Fruit fly (Drosophila melanogaster) whole organism, embryonic: ENCODE measurements around the gene zuc.

Experiments
- Atf-2 ChIP-seq: fragments of 200-800 bp; sonication (Bioruptor generic); optimal IDR thresholded peaks from 2 replicates; lab custom pipeline; 2016; ENCODE audit warnings: missing biosample characterization, missing genetic modification characterization
- B-H2 ChIP-seq: fragments of 200-800 bp; sonication (Bioruptor generic); optimal IDR thresholded peaks from 2 replicates; lab custom pipeline; 2018; ENCODE audit warnings: missing biosample characterization, mild to moderate bottlenecking, missing genetic modification characterization
- C15 ChIP-seq: fragments of 200-800 bp; sonication (Bioruptor generic); IDR thresholded peaks from 3 replicates; pipeline ENCODE4 v1.3.6; 2022; ENCODE audit warnings: missing biosample characterization, missing genetic modification characterization
- CG10959 ChIP-seq: fragments of 200-800 bp; sonication (Bioruptor generic); IDR thresholded peaks from 2 replicates; pipeline ENCODE4 v1.3.6; 2022; ENCODE audit warnings: missing biosample characterization, missing genetic modification characterization
- CG11085 ChIP-seq: fragments of 200-800 bp; sonication (Bioruptor generic); IDR thresholded peaks from 2 replicates; pipeline ENCODE4 v1.3.6; 2022; ENCODE audit warnings: missing biosample characterization, missing genetic modification characterization
- CG12299 ChIP-seq: fragments of 200-800 bp; sonication (Bioruptor generic); optimal IDR thresholded peaks from 2 replicates; lab custom pipeline; 2018; ENCODE audit warnings: missing biosample characterization, mild to moderate bottlenecking, missing genetic modification characterization
- CG1233 ChIP-seq: fragments of 200-800 bp; sonication (Bioruptor generic); optimal IDR thresholded peaks from 4 replicates; lab custom pipeline; 2018; ENCODE audit warnings: missing biosample characterization, mild to moderate bottlenecking, missing genetic modification characterization
- CG13775 ChIP-seq: fragments of 200-800 bp; sonication (Bioruptor generic); optimal IDR thresholded peaks from 3 replicates; lab custom pipeline; 2017; ENCODE audit warnings: missing biosample characterization, mild to moderate bottlenecking, missing genetic modification characterization
- CG14050 ChIP-seq: fragments of 200-800 bp; sonication (Bioruptor generic); IDR thresholded peaks from 3 replicates; pipeline ENCODE4 v1.3.6; 2022; ENCODE audit warnings: missing biosample characterization, missing genetic modification characterization
- CG15514 ChIP-seq: fragments of 200-800 bp; sonication (Bioruptor generic); optimal IDR thresholded peaks from 3 replicates; lab custom pipeline; 2017; ENCODE audit warnings: missing biosample characterization, missing genetic modification characterization, mild to moderate bottlenecking, moderate library complexity, missing genetic modification reagents
- CG16779 ChIP-seq: fragments of 200-800 bp; sonication (Bioruptor generic); IDR thresholded peaks from 2 replicates; pipeline ENCODE4 v1.3.6; 2022; ENCODE audit warnings: missing biosample characterization, missing genetic modification characterization
- CG17359 ChIP-seq: fragments of 200-800 bp; sonication (Bioruptor generic); optimal IDR thresholded peaks from 3 replicates; lab custom pipeline; 2018; ENCODE audit warnings: missing biosample characterization, mild to moderate bottlenecking, missing genetic modification characterization, moderate library complexity
- CG17361 ChIP-seq: fragments of 200-800 bp; sonication (Bioruptor generic); IDR thresholded peaks from 3 replicates; pipeline ENCODE4 v1.3.6; 2022; ENCODE audit warnings: missing biosample characterization, missing genetic modification characterization
- CG2712 ChIP-seq: fragments of 200-800 bp; optimal IDR thresholded peaks from 3 replicates; lab custom pipeline; 2019; ENCODE audit warnings: missing biosample characterization, mild to moderate bottlenecking, missing genetic modification characterization, moderate library complexity
- CG31224 ChIP-seq: fragments of 200-800 bp; sonication (Bioruptor generic); IDR thresholded peaks from 2 replicates; pipeline ENCODE4 v1.3.6; 2022; ENCODE audit warnings: missing biosample characterization, missing genetic modification characterization
- CG3281 ChIP-seq: fragments of 200-800 bp; sonication (Bioruptor generic); optimal IDR thresholded peaks from 3 replicates; lab custom pipeline; 2017; ENCODE audit warnings: missing biosample characterization, mild to moderate bottlenecking, missing genetic modification characterization
- CG3726 ChIP-seq: fragments of 200-800 bp; sonication (Bioruptor generic); IDR thresholded peaks from 3 replicates; pipeline ENCODE4, ENCODE4 v1.3.6; 2022; ENCODE audit warnings: missing biosample characterization, missing genetic modification characterization
- CG4360 ChIP-seq: fragments of 200-800 bp; sonication (Bioruptor generic); IDR thresholded peaks from 2 replicates; pipeline ENCODE4 v1.3.6; 2022; ENCODE audit warnings: missing biosample characterization, missing genetic modification characterization
- CG43689 ChIP-seq: fragments of 200-800 bp; sonication (Bioruptor generic); IDR thresholded peaks from 2 replicates; pipeline ENCODE4 v1.3.6; 2022; ENCODE audit warnings: missing biosample characterization, missing genetic modification characterization
- CG6272 ChIP-seq: fragments of 200-800 bp; sonication (Bioruptor generic); IDR thresholded peaks from 2 replicates; pipeline ENCODE4 v1.3.6; 2022; ENCODE audit warnings: missing biosample characterization, missing genetic modification characterization
- CG6689 ChIP-seq: fragments of 200-800 bp; sonication (Bioruptor generic); IDR thresholded peaks from 2 replicates; pipeline ENCODE4 v1.3.6; 2022; ENCODE audit warnings: missing biosample characterization, missing genetic modification characterization
- CG6854 ChIP-seq: fragments of 200-800 bp; sonication (Bioruptor generic); optimal IDR thresholded peaks from 3 replicates; lab custom pipeline; 2017; ENCODE audit warnings: missing biosample characterization, mild to moderate bottlenecking, missing genetic modification characterization
- CG7556 ChIP-seq: fragments of 200-800 bp; sonication (Bioruptor generic); optimal IDR thresholded peaks from 2 replicates; lab custom pipeline; 2017; ENCODE audit warnings: missing biosample characterization, mild to moderate bottlenecking, missing genetic modification characterization
- CG9215 ChIP-seq: fragments of 200-800 bp; sonication (Bioruptor generic); IDR thresholded peaks from 2 replicates; pipeline ENCODE4 v1.3.6; 2022; ENCODE audit warnings: missing biosample characterization, missing genetic modification characterization
- CG9437 ChIP-seq: fragments of 200-800 bp; sonication (Bioruptor generic); optimal IDR thresholded peaks from 2 replicates; lab custom pipeline; 2018; ENCODE audit warnings: missing biosample characterization, mild to moderate bottlenecking, missing genetic modification characterization
- CG9727 ChIP-seq: fragments of 200-800 bp; sonication (Bioruptor generic); optimal IDR thresholded peaks from 3 replicates; lab custom pipeline; 2017; ENCODE audit warnings: missing biosample characterization, mild to moderate bottlenecking, missing genetic modification characterization
- Dek ChIP-seq: fragments of 200-800 bp; sonication (Bioruptor generic); optimal IDR thresholded peaks from 3 replicates; lab custom pipeline; 2019; ENCODE audit warnings: missing biosample characterization, mild to moderate bottlenecking, missing genetic modification characterization, moderate library complexity
- Dip2 ChIP-seq: fragments of 200-800 bp; sonication (Bioruptor generic); IDR thresholded peaks from 2 replicates; pipeline ENCODE4 v1.3.6; 2022; ENCODE audit warnings: missing biosample characterization, missing genetic modification characterization
- Ets97D ChIP-seq: fragments of 200-800 bp; sonication (Bioruptor generic); optimal IDR thresholded peaks from 3 replicates; lab custom pipeline; 2016; ENCODE audit warnings: missing biosample characterization, missing genetic modification characterization
- Hand ChIP-seq: fragments of 200-800 bp; sonication (Bioruptor generic); optimal IDR thresholded peaks from 2 replicates; lab custom pipeline; 2017; ENCODE audit warnings: mild to moderate bottlenecking, missing biosample characterization, missing genetic modification reagents, missing genetic modification characterization
- Lpt ChIP-seq: fragments of >200 bp; optimal IDR thresholded peaks from 2 replicates; lab custom pipeline; 2018; ENCODE audit warnings: missing biosample characterization, missing genetic modification characterization
- MBD-R2 ChIP-seq: fragments of 200-800 bp; sonication (Bioruptor generic); IDR thresholded peaks from 2 replicates; pipeline ENCODE4 v1.3.6; 2022; ENCODE audit warnings: missing biosample characterization, missing genetic modification characterization
- Myb ChIP-seq: fragments of 200-800 bp; sonication (Bioruptor generic); optimal IDR thresholded peaks from 2 replicates; lab custom pipeline; 2016; ENCODE audit warnings: missing biosample characterization, missing genetic modification characterization
- NC2α ChIP-seq: fragments of 200-800 bp; sonication (Bioruptor generic); optimal IDR thresholded peaks from 2 replicates; lab custom pipeline; 2016; ENCODE audit warnings: missing biosample characterization, missing genetic modification characterization
- Opbp ChIP-seq: fragments of 200-800 bp; sonication (Bioruptor generic); IDR thresholded peaks from 3 replicates; pipeline ENCODE4 v1.3.6; 2022; ENCODE audit warnings: missing biosample characterization, missing genetic modification characterization; ENCODE audit not compliant: partially characterized antibody
- TFAM ChIP-seq: fragments of 200-800 bp; sonication (Bioruptor generic); optimal IDR thresholded peaks from 2 replicates; lab custom pipeline; 2017; ENCODE audit warnings: missing biosample characterization, missing genetic modification characterization, inconsistent platforms
- bowl ChIP-seq: fragments of 200-800 bp; sonication (Bioruptor generic); IDR thresholded peaks from 2 replicates; pipeline ENCODE4 v1.3.6; 2022; ENCODE audit warnings: missing biosample characterization, missing genetic modification characterization
- bsh ChIP-seq, 2 experiments: fragments of 200-800 bp; sonication (Bioruptor generic); optimal IDR thresholded peaks; 2 replicates each; lab custom pipeline; 2017 to 2018; ENCODE audit warnings: mild to moderate bottlenecking in 2 of 2, missing biosample characterization in 2 of 2, missing genetic modification characterization in 2 of 2, moderate library complexity in 1 of 2
- dysf ChIP-seq: fragments of 200-800 bp; sonication (Bioruptor generic); IDR thresholded peaks from 3 replicates; pipeline ENCODE4 v1.3.6; 2022; ENCODE audit warnings: missing biosample characterization, missing genetic modification characterization
- esg ChIP-seq: fragments of 200-800 bp; sonication (Bioruptor generic); conservative IDR thresholded peaks from 2 replicates; pipeline ENCODE4 v1.3.6; 2022; ENCODE audit warnings: missing biosample characterization, missing genetic modification characterization
- eve ChIP-seq, 2 experiments: fragments of >200 bp; optimal IDR thresholded peaks; 2 replicates each; lab custom pipeline; 2017; ENCODE audit warnings: missing biosample characterization in 2 of 2, missing genetic modification characterization in 2 of 2
- gsb-n ChIP-seq: fragments of 200-800 bp; sonication (Bioruptor generic); optimal IDR thresholded peaks from 3 replicates; lab custom pipeline; 2018; ENCODE audit warnings: missing biosample characterization, mild to moderate bottlenecking, missing genetic modification characterization
- ham ChIP-seq: fragments of 200-800 bp; sonication (Bioruptor generic); IDR thresholded peaks from 2 replicates; pipeline ENCODE4 v1.3.6; 2022; ENCODE audit warnings: missing biosample characterization, missing genetic modification characterization
- lbe ChIP-seq: fragments of 200-800 bp; sonication (Bioruptor generic); optimal IDR thresholded peaks from 2 replicates; lab custom pipeline; 2016; ENCODE audit warnings: missing biosample characterization, mild to moderate bottlenecking, missing genetic modification characterization
- lilli ChIP-seq: fragments of 200-800 bp; sonication (Bioruptor generic); optimal IDR thresholded peaks from 3 replicates; lab custom pipeline; 2016; ENCODE audit warnings: missing biosample characterization, missing genetic modification characterization
- nmo ChIP-seq: fragments of 200-800 bp; sonication (Bioruptor generic); optimal IDR thresholded peaks from 2 replicates; lab custom pipeline; 2018; ENCODE audit warnings: missing biosample characterization, mild to moderate bottlenecking, missing genetic modification characterization, moderate library complexity
- pho ChIP-seq: fragments of 200-800 bp; sonication (Bioruptor generic); optimal IDR thresholded peaks from 2 replicates; lab custom pipeline; 2016; ENCODE audit warnings: missing biosample characterization, missing genetic modification characterization
- repo ChIP-seq: fragments of 200-800 bp; sonication (Bioruptor generic); optimal IDR thresholded peaks from 2 replicates; lab custom pipeline; 2016; ENCODE audit warnings: missing biosample characterization, missing genetic modification characterization
- salm ChIP-seq: fragments of 200-800 bp; sonication (Bioruptor generic); optimal IDR thresholded peaks from 2 replicates; lab custom pipeline; 2018; ENCODE audit warnings: missing biosample characterization, mild to moderate bottlenecking, missing genetic modification characterization
- sug ChIP-seq: fragments of 200-800 bp; optimal IDR thresholded peaks from 2 replicates; lab custom pipeline; 2019; ENCODE audit warnings: missing biosample characterization, mild to moderate bottlenecking, missing genetic modification characterization, moderate library complexity

The zuc gene

dm6 chr2L:12011682-12012655 is 22.3 kb upstream of the zuc start (continued):
- peak; percentile 86 for TF ChIP-seq lilli (GFP tag; lab: Kevin White, UChicago)
- peak; percentile 40 for TF ChIP-seq CG12299 (tag; lab: Kevin White, UChicago)
- no peak for TF ChIP-seq esg
- TF ChIP-seq bsh (GFP tag; optimal IDR thresholded peaks at IDR 0.05; lab: Kevin White, UChicago), result peak; percentile 26 to 63
- no peak for TF ChIP-seq CG10959 (GFP tag; lab: Robert Waterston, UW)
- TF ChIP-seq CG6689 (GFP tag; lab: Robert Waterston, UW), result no peak
- TF ChIP-seq Ets97D (GFP tag; lab: Kevin White, UChicago), result peak; percentile 76
- peak; percentile 69 for TF ChIP-seq Hand
- no peak for TF ChIP-seq C15 (GFP tag; lab: Robert Waterston, UW)
- no peak for TF ChIP-seq CG16779 (GFP tag; lab: Robert Waterston, UW)
- TF ChIP-seq CG31224, result no peak
- no peak for TF ChIP-seq CG17361 (GFP tag; lab: Robert Waterston, UW)
- no peak for TF ChIP-seq gsb-n (tag; lab: Kevin White, UChicago)
- peak; percentile 57 for TF ChIP-seq Atf-2 (GFP tag; lab: Kevin White, UChicago)
- TF ChIP-seq MBD-R2, result no peak
- TF ChIP-seq pho (GFP tag; lab: Kevin White, UChicago), result peak; percentile 78
- TF ChIP-seq CG2712 (tag; lab: Kevin White, UChicago), result peak; percentile 80
- TF ChIP-seq CG43689 (GFP tag; lab: Robert Waterston, UW), result no peak
- no peak for TF ChIP-seq bowl
- peak; percentile 77 for TF ChIP-seq repo (GFP tag; lab: Kevin White, UChicago)
- peak; percentile 54 for TF ChIP-seq lbe (GFP tag; lab: Kevin White, UChicago)
- peak; percentile 73 for TF ChIP-seq CG17359
- TF ChIP-seq eve (GFP tag; optimal IDR thresholded peaks at IDR 0.05; lab: Kevin White, UChicago), result no peak
- peak; percentile 62 for TF ChIP-seq CG9727
- no peak for TF ChIP-seq CG3726 (GFP tag; lab: Robert Waterston, UW)
- no peak for TF ChIP-seq CG9215 (GFP tag; lab: Robert Waterston, UW)
- no peak for TF ChIP-seq Dip2 (GFP tag; lab: Robert Waterston, UW)
- TF ChIP-seq CG6854, result peak; percentile 39
- TF ChIP-seq NC2α (GFP tag; lab: Kevin White, UChicago), result peak; percentile 58
- TF ChIP-seq Opbp (GFP tag; lab: Robert Waterston, UW), result no peak
- TF ChIP-seq CG3281 (GFP tag; lab: Kevin White, UChicago), result peak; percentile 62
- no peak for TF ChIP-seq Lpt (GFP tag; lab: Kevin White, UChicago)
- peak; percentile 82 for TF ChIP-seq salm (tag; lab: Kevin White, UChicago)
- no peak for TF ChIP-seq TFAM (GFP tag; lab: Kevin White, UChicago)
- peak; percentile 74 for TF ChIP-seq B-H2 (GFP tag; lab: Kevin White, UChicago)
- TF ChIP-seq CG15514 (GFP tag; lab: Kevin White, UChicago), result peak; percentile 94
- TF ChIP-seq CG1233 (GFP tag; lab: Kevin White, UChicago), result peak; percentile 58
- no peak for TF ChIP-seq CG4360 (GFP tag; lab: Robert Waterston, UW)
- peak; percentile 100 for TF ChIP-seq sug (tag; lab: Kevin White, UChicago)
- TF ChIP-seq nmo (GFP tag; lab: Kevin White, UChicago), result peak; percentile 86
- TF ChIP-seq CG13775, result peak; percentile 30
- no peak for TF ChIP-seq CG14050
- TF ChIP-seq Myb (GFP tag; lab: Kevin White, UChicago), result peak; percentile 56
- TF ChIP-seq Dek (tag; lab: Kevin White, UChicago), result peak; percentile 60
- TF ChIP-seq CG11085 (GFP tag; lab: Robert Waterston, UW), result no peak
- no peak for TF ChIP-seq ham (GFP tag; lab: Robert Waterston, UW)
- TF ChIP-seq CG6272, result peak; percentile 80
- TF ChIP-seq CG7556, result peak; percentile 81
- TF ChIP-seq CG9437 (GFP tag; lab: Kevin White, UChicago), result no peak
- TF ChIP-seq dysf (GFP tag; lab: Robert Waterston, UW), result no peak
